Worm (Caenorhabditis elegans): ENCODE measurements around the gene btb-12.

btb-12 gene

DNA sequence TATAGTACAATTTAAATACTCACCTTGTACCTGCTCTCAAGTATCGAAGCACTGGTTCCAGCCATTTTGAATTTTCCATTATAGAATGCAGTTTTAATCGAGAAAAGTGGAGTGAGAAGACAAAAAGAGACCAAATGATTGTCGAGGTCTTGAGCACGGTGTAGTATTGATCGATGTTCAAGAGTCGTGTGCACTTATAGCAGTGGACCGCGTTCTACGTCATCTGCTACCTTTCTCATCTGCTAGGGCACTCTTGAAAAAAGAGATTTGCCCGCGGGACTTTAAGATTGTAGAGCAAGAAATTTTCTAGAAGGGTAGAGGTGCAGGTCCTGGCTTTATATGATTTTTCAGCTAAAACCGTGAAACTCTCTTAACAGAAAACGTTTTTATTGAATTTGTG lies 37.8 kb downstream of the btb-12 start, which contains the start of gene fbxc-21:
Gene fbxc-21 (minus strand): TSS at position 101 of the 400 bp plus-strand sequence.
- TF ChIP-seq snpc-4 (tag; optimal IDR thresholded peaks at IDR 0.05): no peak
- TF ChIP-seq zag-1 (tag; optimal IDR thresholded peaks at IDR 0.05): no peak
- TF ChIP-seq unc-39 (tag; optimal IDR thresholded peaks at IDR 0.05): no peak
- no peak for TF ChIP-seq ceh-82 (tag; optimal IDR thresholded peaks at IDR 0.05)
- TF ChIP-seq ceh-9 (tag; optimal IDR thresholded peaks at IDR 0.05): no peak
- no peak for TF ChIP-seq nhr-25 (tag; optimal IDR thresholded peaks at IDR 0.05)
- no peak for TF ChIP-seq elt-1 (tag; optimal IDR thresholded peaks at IDR 0.05)
- no peak for TF ChIP-seq nhr-77 (tag; optimal IDR thresholded peaks at IDR 0.05)
- no peak for TF ChIP-seq ceh-28 (tag; optimal IDR thresholded peaks at IDR 0.05)
- TF ChIP-seq R02D3.7 (tag; optimal IDR thresholded peaks at IDR 0.05): no peak
- TF ChIP-seq nfya-1 (tag; optimal IDR thresholded peaks at IDR 0.05; ENCODE audit: insufficient read depth): no peak
- no peak for TF ChIP-seq nhr-76 (tag; optimal IDR thresholded peaks at IDR 0.05)
- no peak for TF ChIP-seq pqm-1 (tag; optimal IDR thresholded peaks at IDR 0.05)
- TF ChIP-seq unc-62 (GFP tag; optimal IDR thresholded peaks at IDR 0.05): no peak
- no peak for TF ChIP-seq nhr-67 (tag; optimal IDR thresholded peaks at IDR 0.05)
- no peak for TF ChIP-seq eor-1 (tag; optimal IDR thresholded peaks at IDR 0.05)

DNA sequence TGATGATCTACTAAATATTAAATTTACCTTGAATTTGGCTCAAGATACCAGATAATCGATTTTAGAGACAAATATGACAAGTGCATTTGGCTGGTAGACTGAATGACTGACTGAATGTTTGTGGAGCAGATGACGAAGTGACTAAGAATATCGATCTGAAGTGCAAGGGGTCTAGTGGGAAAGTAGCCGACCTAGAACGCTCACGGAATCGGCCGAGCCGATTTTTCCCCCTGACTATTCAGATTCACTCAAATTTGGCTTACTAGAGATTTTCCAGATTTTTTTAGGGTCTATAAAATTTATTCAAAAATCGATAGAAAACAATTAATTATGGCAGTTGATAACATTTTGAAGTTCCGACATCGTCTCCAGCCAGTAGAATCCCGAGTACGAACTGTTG lies 39.5 kb downstream of the btb-12 start, which contains the start of gene fbxc-26:
Gene fbxc-26 (minus strand): TSS at position 101 of the 400 bp plus-strand sequence.
- no peak for TF ChIP-seq nfya-1 (tag; optimal IDR thresholded peaks at IDR 0.05; ENCODE audit: insufficient read depth)
- no peak for TF ChIP-seq pqm-1 (tag; optimal IDR thresholded peaks at IDR 0.05)
- TF ChIP-seq ztf-11 (tag; optimal IDR thresholded peaks at IDR 0.05): no peak
- no peak for TF ChIP-seq eor-1 (tag; optimal IDR thresholded peaks at IDR 0.05)
- TF ChIP-seq nhr-23 (tag; optimal IDR thresholded peaks at IDR 0.05): no peak
- TF ChIP-seq ztf-4 (tag; optimal IDR thresholded peaks at IDR 0.05): no peak

DNA sequence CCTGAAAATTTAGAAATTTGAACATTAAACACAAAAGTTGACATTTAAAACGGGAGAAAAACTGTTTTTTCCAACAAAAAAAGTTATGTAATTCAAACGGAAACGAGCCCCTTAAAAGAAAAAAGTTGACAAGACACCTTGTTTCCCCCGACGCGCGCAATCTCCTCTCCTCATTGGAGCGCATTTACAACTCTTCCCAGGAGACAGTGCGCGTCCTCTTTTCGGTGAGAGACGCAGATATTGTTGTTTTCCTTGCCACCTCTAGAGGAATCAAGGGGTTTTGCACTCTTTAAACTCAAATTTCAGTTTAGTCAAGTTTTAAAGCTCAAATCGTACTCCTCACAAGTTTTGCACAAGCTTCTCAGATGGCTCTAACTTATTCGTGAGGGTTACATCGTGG lies 40.8 kb downstream of the btb-12 start, which contains the start of gene F58E1.13:
Gene F58E1.13 (minus strand): TSS at position 12 of the 400 bp plus-strand sequence.
- TF ChIP-seq fkh-2 (tag; optimal IDR thresholded peaks at IDR 0.05) (no peak), jun-1 (tag; optimal IDR thresholded peaks at IDR 0.05) (no peak), pqm-1 (tag; optimal IDR thresholded peaks at IDR 0.05) (no peak), eor-1 (tag; optimal IDR thresholded peaks at IDR 0.05) (no peak), sea-2 (GFP tag; optimal IDR thresholded peaks at IDR 0.05) (no peak), ceh-16 (tag; optimal IDR thresholded peaks at IDR 0.05) (no peak), nfya-1 (tag; optimal IDR thresholded peaks at IDR 0.05; ENCODE audit: insufficient read depth) (no peak), elt-1 (tag; optimal IDR thresholded peaks at IDR 0.05) (no peak), nhr-25 (tag; optimal IDR thresholded peaks at IDR 0.05) (no peak), zag-1 (tag; optimal IDR thresholded peaks at IDR 0.05) (no peak), elt-2 (tag; optimal IDR thresholded peaks at IDR 0.05) (no peak), ztf-11 (tag; optimal IDR thresholded peaks at IDR 0.05) (no peak), nhr-12 (tag; optimal IDR thresholded peaks at IDR 0.05) (no peak), mdl-1 (tag; optimal IDR thresholded peaks at IDR 0.05) (no peak)

DNA sequence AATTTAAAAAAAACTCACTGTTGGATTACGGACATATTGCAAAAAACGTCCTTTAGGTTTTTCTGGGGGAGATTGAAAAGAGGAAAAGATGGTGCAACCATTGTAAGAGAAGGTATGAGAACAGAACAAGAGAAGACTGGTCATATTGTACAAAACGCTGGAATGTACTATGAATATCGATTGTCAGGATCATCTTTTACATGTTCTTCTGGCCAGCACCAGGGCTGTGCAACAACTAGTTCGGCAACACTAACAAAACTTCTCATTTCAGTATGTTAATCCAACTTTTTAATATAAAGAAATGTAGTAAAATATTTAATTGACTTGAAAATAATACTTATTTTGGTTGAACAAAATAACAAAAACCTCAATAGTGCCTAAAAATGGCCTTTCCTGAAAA lies 48.3 kb downstream of the btb-12 start, which contains the start of gene fbxb-47:
Gene fbxb-47 (minus strand): TSS at position 101 of the 400 bp plus-strand sequence.
- no peak for TF ChIP-seq egl-27 (tag; optimal IDR thresholded peaks at IDR 0.05)

All from whole organism, L3 larva.